Worm (Caenorhabditis elegans) whole organism, mixed stage, embryonic: ENCODE measurements around the gene msp-65.

Source experiments
- blmp-1 ChIP-seq: fragments of 150-350 bp; optimal IDR thresholded peaks from 2 replicates; lab custom pipeline; 2014; ENCODE audit warnings: missing biosample characterization, missing genetic modification characterization
- ces-1 ChIP-seq: fragments of 150-350 bp; optimal IDR thresholded peaks from 2 replicates; lab custom pipeline; 2014; ENCODE audit warnings: missing biosample characterization, missing genetic modification reagents, missing genetic modification characterization
- nhr-76 ChIP-seq: sonication (generic microtip); optimal IDR thresholded peaks from 2 replicates; lab custom pipeline; 2017; ENCODE audit warnings: missing biosample characterization, missing genetic modification characterization

DNA sequence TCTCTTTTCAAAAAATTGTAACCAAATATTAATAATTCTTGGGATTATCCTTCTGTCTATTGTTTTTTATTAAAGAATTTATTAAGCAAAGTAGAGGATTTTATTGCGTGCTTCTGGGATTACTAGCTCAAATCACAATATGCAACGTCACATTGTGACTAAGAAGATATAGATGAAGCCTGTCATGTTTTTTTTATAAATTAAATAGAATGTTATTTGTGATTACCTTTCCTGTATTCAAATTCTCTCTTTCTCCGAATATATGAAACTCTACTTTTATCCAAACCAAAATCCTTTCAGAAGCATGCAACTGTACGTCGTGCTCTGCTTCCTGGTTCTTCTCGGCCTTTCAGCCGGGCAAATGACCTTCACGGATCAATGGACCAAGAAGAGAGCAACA, 25.8 kb upstream of the msp-65 start, which contains the start of gene nlp-47:
- TF ChIP-seq ces-1 (GFP tag; lab: Kevin White, UChicago) (no peak), nhr-76 (no peak), blmp-1 (tag; lab: Kevin White, UChicago) (no peak)
